Worm (Caenorhabditis elegans) whole organism, mixed stage, embryonic: ENCODE data around the gene sdz-26.
A peak's percentile ranks its signal among the peaks of the same experiment; 100 is the strongest.

Source experiments
- M03D4.4 ChIP-seq: sonication (generic microtip); optimal IDR thresholded peaks from 2 replicates; lab custom pipeline; 2017; ENCODE audit warnings: mild to moderate bottlenecking, missing genetic modification characterization, missing compliant biosample characterization
- bed-3 ChIP-seq: fragments of 200-800 bp; sonication (Bioruptor generic); optimal IDR thresholded peaks from 3 replicates; lab custom pipeline; 2018; ENCODE audit warnings: mild to moderate bottlenecking, missing genetic modification characterization, moderate library complexity, missing compliant biosample characterization
- blmp-1 ChIP-seq: fragments of 150-350 bp; optimal IDR thresholded peaks from 2 replicates; lab custom pipeline; 2014; ENCODE audit warnings: missing biosample characterization, missing genetic modification characterization
- ceh-39 ChIP-seq: fragments of 150-350 bp; optimal IDR thresholded peaks from 2 replicates; lab custom pipeline; 2014; ENCODE audit warnings: missing biosample characterization, missing genetic modification characterization
- ceh-43 ChIP-seq: fragments of 200-800 bp; sonication (Bioruptor generic); optimal IDR thresholded peaks from 2 replicates; lab custom pipeline; 2018; ENCODE audit warnings: mild to moderate bottlenecking, missing genetic modification characterization, moderate library complexity, missing compliant biosample characterization
- ceh-83 ChIP-seq: fragments of 200-800 bp; sonication (Bioruptor generic); optimal IDR thresholded peaks from 2 replicates; lab custom pipeline; 2018; ENCODE audit warnings: mild to moderate bottlenecking, missing genetic modification characterization, missing compliant biosample characterization
- ces-1 ChIP-seq: fragments of 150-350 bp; optimal IDR thresholded peaks from 2 replicates; lab custom pipeline; 2014; ENCODE audit warnings: missing biosample characterization, missing genetic modification reagents, missing genetic modification characterization
- cnd-1 ChIP-seq: fragments of 200-800 bp; sonication (Bioruptor generic); optimal IDR thresholded peaks from 2 replicates; lab custom pipeline; 2018; ENCODE audit warnings: mild to moderate bottlenecking, missing genetic modification characterization, missing compliant biosample characterization
- drap-1 ChIP-seq: fragments of 200-800 bp; sonication (Bioruptor generic); optimal IDR thresholded peaks from 3 replicates; lab custom pipeline; 2018; ENCODE audit warnings: mild to moderate bottlenecking, missing genetic modification characterization, missing compliant biosample characterization
- elt-1 ChIP-seq: sonication (generic microtip); optimal IDR thresholded peaks from 2 replicates; lab custom pipeline; 2017; ENCODE audit warnings: missing genetic modification characterization, mild to moderate bottlenecking, missing compliant biosample characterization, antibody characterized with exemption, moderate library complexity, borderline replicate concordance; ENCODE audit not compliant: insufficient read depth
- elt-3 ChIP-seq: fragments of 150-350 bp; optimal IDR thresholded peaks from 2 replicates; lab custom pipeline; 2014; ENCODE audit warnings: missing biosample characterization, missing genetic modification characterization
- flh-1 ChIP-seq: fragments of 200-800 bp; sonication (Bioruptor generic); optimal IDR thresholded peaks from 2 replicates; lab custom pipeline; 2018; ENCODE audit warnings: mild to moderate bottlenecking, missing genetic modification characterization, moderate library complexity, missing compliant biosample characterization
- ham-2 ChIP-seq: fragments of 200-800 bp; sonication (Bioruptor generic); optimal IDR thresholded peaks from 2 replicates; lab custom pipeline; 2018; ENCODE audit warnings: mild to moderate bottlenecking, missing genetic modification characterization, missing compliant biosample characterization
- hlh-1 ChIP-seq: fragments of 150-350 bp; optimal IDR thresholded peaks from 2 replicates; lab custom pipeline; 2014; ENCODE audit warnings: missing biosample characterization, missing genetic modification reagents, missing genetic modification characterization
- lin-13 ChIP-seq: fragments of 150-350 bp; optimal IDR thresholded peaks from 2 replicates; lab custom pipeline; 2014; ENCODE audit warnings: missing biosample characterization, missing genetic modification characterization
- lin-32 ChIP-seq: fragments of 200-800 bp; sonication (Bioruptor generic); optimal IDR thresholded peaks from 2 replicates; lab custom pipeline; 2018; ENCODE audit warnings: mild to moderate bottlenecking, missing genetic modification characterization, missing compliant biosample characterization
- lsy-2 ChIP-seq: fragments of 150-350 bp; optimal IDR thresholded peaks from 2 replicates; lab custom pipeline; 2014; ENCODE audit warnings: missing biosample characterization, missing genetic modification characterization
- mab-5 ChIP-seq: fragments of 150-350 bp; optimal IDR thresholded peaks from 2 replicates; lab custom pipeline; 2014; ENCODE audit warnings: missing biosample characterization, missing genetic modification characterization
- mep-1 ChIP-seq: fragments of 150-350 bp; optimal IDR thresholded peaks from 2 replicates; lab custom pipeline; 2017; ENCODE audit warnings: missing biosample characterization, missing genetic modification reagents, missing genetic modification characterization, inconsistent platforms
- mls-2 ChIP-seq: sonication (generic microtip); optimal IDR thresholded peaks from 2 replicates; lab custom pipeline; 2016; ENCODE audit warnings: mild to moderate bottlenecking, missing genetic modification characterization, moderate library complexity, missing compliant biosample characterization
- nhr-12 ChIP-seq: fragments of 150-350 bp; optimal IDR thresholded peaks from 2 replicates; lab custom pipeline; 2014; ENCODE audit warnings: missing biosample characterization, missing genetic modification characterization
- nhr-2 ChIP-seq: fragments of 150-350 bp; optimal IDR thresholded peaks from 2 replicates; lab custom pipeline; 2014; ENCODE audit warnings: missing biosample characterization, missing genetic modification characterization
- nhr-237 ChIP-seq: fragments of 150-350 bp; optimal IDR thresholded peaks from 2 replicates; lab custom pipeline; 2014; ENCODE audit warnings: missing biosample characterization, missing genetic modification characterization
- nhr-28 ChIP-seq: fragments of 150-350 bp; optimal IDR thresholded peaks from 2 replicates; lab custom pipeline; 2014; ENCODE audit warnings: missing biosample characterization, missing genetic modification characterization
- nhr-76 ChIP-seq: sonication (generic microtip); optimal IDR thresholded peaks from 2 replicates; lab custom pipeline; 2017; ENCODE audit warnings: missing biosample characterization, missing genetic modification characterization
- pha-4 ChIP-seq: fragments of 150-350 bp; optimal IDR thresholded peaks from 2 replicates; lab custom pipeline; 2018; ENCODE audit warnings: missing biosample characterization, missing genetic modification reagents, missing genetic modification characterization
- sem-2 ChIP-seq: fragments of 200-800 bp; sonication (Bioruptor generic); optimal IDR thresholded peaks from 2 replicates; lab custom pipeline; 2018; ENCODE audit warnings: mild to moderate bottlenecking, missing genetic modification characterization, missing compliant biosample characterization
- snpc-4 ChIP-seq: fragments of 150-350 bp; optimal IDR thresholded peaks from 2 replicates; lab custom pipeline; 2014; ENCODE audit warnings: missing biosample characterization, missing genetic modification characterization
- sptf-1 ChIP-seq: sonication (generic microtip); optimal IDR thresholded peaks from 2 replicates; lab custom pipeline; 2017; ENCODE audit warnings: mild to moderate bottlenecking, missing genetic modification characterization, moderate library complexity, missing compliant biosample characterization
- tbx-8 ChIP-seq: fragments of 200-800 bp; sonication (Bioruptor generic); optimal IDR thresholded peaks from 2 replicates; lab custom pipeline; 2018; ENCODE audit warnings: mild to moderate bottlenecking, missing genetic modification characterization, moderate library complexity, missing compliant biosample characterization
- unc-120 ChIP-seq: sonication (generic microtip); optimal IDR thresholded peaks from 2 replicates; lab custom pipeline; 2017; ENCODE audit warnings: missing genetic modification characterization, missing compliant biosample characterization; ENCODE audit not compliant: poor library complexity, severe bottlenecking
- unc-39 ChIP-seq: fragments of 150-350 bp; optimal IDR thresholded peaks from 2 replicates; lab custom pipeline; 2014; ENCODE audit warnings: missing biosample characterization, missing genetic modification characterization
- unc-62 ChIP-seq: fragments of 150-350 bp; optimal IDR thresholded peaks from 2 replicates; lab custom pipeline; 2014; ENCODE audit warnings: missing biosample characterization, missing genetic modification reagents, missing genetic modification characterization
- zip-8 ChIP-seq: fragments of 150-350 bp; optimal IDR thresholded peaks from 2 replicates; lab custom pipeline; 2014; ENCODE audit warnings: missing biosample characterization, missing genetic modification characterization
- ztf-11 ChIP-seq: fragments of 150-350 bp; optimal IDR thresholded peaks from 2 replicates; lab custom pipeline; 2014; ENCODE audit warnings: missing biosample characterization, missing genetic modification characterization

sdz-26 gene

ce11 chrII:14399595-14399994, 18.0 kb downstream of the sdz-26 start (continued):
- TF ChIP-seq nhr-76 (no peak), sem-2 (GFP tag; lab: Kevin White, UChicago) (no peak), nhr-28 (tag; lab: Kevin White, UChicago) (no peak)

ce11 chrII:14401098-14401497, 19.5 kb downstream of the sdz-26 start:
- TF ChIP-seq lsy-2 (tag; lab: Kevin White, UChicago) (no peak), nhr-28 (tag; lab: Kevin White, UChicago) (no peak), unc-62 (GFP tag; lab: Kevin White, UChicago) (no peak), lin-13 (tag; lab: Kevin White, UChicago) (no peak), nhr-76 (no peak), snpc-4 (tag; lab: Kevin White, UChicago) (no peak), unc-120 (no peak), elt-1 (tag; lab: Kevin White, UChicago) (no peak), ceh-39 (tag; lab: Kevin White, UChicago) (no peak), ztf-11 (tag; lab: Kevin White, UChicago) (no peak), pha-4 (no peak), sem-2 (GFP tag; lab: Kevin White, UChicago) (no peak), nhr-2 (tag; lab: Kevin White, UChicago) (no peak), lin-32 (no peak), bed-3 (GFP tag; lab: Kevin White, UChicago) (no peak), sptf-1 (tag; lab: Kevin White, UChicago) (no peak), zip-8 (tag; lab: Kevin White, UChicago) (no peak), ham-2 (GFP tag; lab: Kevin White, UChicago) (no peak), mls-2 (tag; lab: Kevin White, UChicago) (no peak)

ce11 chrII:14404266-14404665, 22.7 kb downstream of the sdz-26 start:
- TF ChIP-seq hlh-1 = peak; percentile 18
- no peak for TF ChIP-seq sem-2 (GFP tag; lab: Kevin White, UChicago)
- TF ChIP-seq pha-4 = peak; percentile 31

- TF ChIP-seq sptf-1 (tag; lab: Kevin White, UChicago) = peak; percentile 73
- no peak for TF ChIP-seq flh-1 (GFP tag; lab: Kevin White, UChicago)
- TF ChIP-seq ceh-83 (GFP tag; lab: Kevin White, UChicago) = no peak
- peak; percentile 85 for TF ChIP-seq elt-3
- no peak for TF ChIP-seq snpc-4 (tag; lab: Kevin White, UChicago)
- TF ChIP-seq ces-1 (GFP tag; lab: Kevin White, UChicago) = peak; percentile 78
- peak; percentile 44 for TF ChIP-seq drap-1 (GFP tag; lab: Kevin White, UChicago)
- peak; percentile 65 for TF ChIP-seq unc-39 (tag; lab: Kevin White, UChicago)
- TF ChIP-seq zip-8 (tag; lab: Kevin White, UChicago) = no peak
- TF ChIP-seq mls-2 (tag; lab: Kevin White, UChicago) = peak; percentile 90
- TF ChIP-seq pha-4 = peak; percentile 94
- TF ChIP-seq cnd-1 = peak; percentile 71
- no peak for TF ChIP-seq elt-1 (tag; lab: Kevin White, UChicago)
- TF ChIP-seq nhr-237 (tag; lab: Kevin White, UChicago) = peak; percentile 78
- TF ChIP-seq nhr-28 (tag; lab: Kevin White, UChicago) = no peak
- peak; percentile 49 for TF ChIP-seq mep-1 (tag; lab: Kevin White, UChicago)
- peak; percentile 27 for TF ChIP-seq hlh-1
- TF ChIP-seq nhr-2 (tag; lab: Kevin White, UChicago) = peak; percentile 36
- peak; percentile 38 for TF ChIP-seq M03D4.4 (tag; lab: Kevin White, UChicago)
- TF ChIP-seq lin-32 = peak; percentile 34
- peak; percentile 87 for TF ChIP-seq ham-2 (GFP tag; lab: Kevin White, UChicago)
- TF ChIP-seq ceh-39 (tag; lab: Kevin White, UChicago) = peak; percentile 93
- TF ChIP-seq lin-13 (tag; lab: Kevin White, UChicago) = peak; percentile 92
- TF ChIP-seq unc-62 (GFP tag; lab: Kevin White, UChicago) = peak; percentile 84
- TF ChIP-seq blmp-1 = peak; percentile 63
- peak; percentile 87 for TF ChIP-seq ztf-11 (tag; lab: Kevin White, UChicago)
- no peak for TF ChIP-seq tbx-8
- TF ChIP-seq mab-5 (tag; lab: Kevin White, UChicago) = no peak
- TF ChIP-seq sem-2 (GFP tag; lab: Kevin White, UChicago) = no peak
- TF ChIP-seq ceh-43 (GFP tag; lab: Kevin White, UChicago) = peak; percentile 53
- peak; percentile 73 for TF ChIP-seq lsy-2 (tag; lab: Kevin White, UChicago)
- no peak for TF ChIP-seq nhr-76
- no peak for TF ChIP-seq bed-3 (GFP tag; lab: Kevin White, UChicago)
- no peak for TF ChIP-seq nhr-12 (tag; lab: Kevin White, UChicago)
- TF ChIP-seq unc-120 = peak; percentile 52
These were observed 23.4 kb downstream of the sdz-26 start for ce11 chrII:14404741-14405488.
